Worm (Caenorhabditis elegans) whole organism, young adult: ENCODE data around the gene nhr-111.
A peak's percentile ranks its signal among the peaks of the same experiment; 100 is the strongest.

ENCODE experiments used
- B0035.1 ChIP-seq: sonication (generic microtip); optimal IDR thresholded peaks from 2 replicates; lab custom pipeline; 2016; ENCODE audit warnings: missing genetic modification characterization, mild to moderate bottlenecking, missing compliant biosample characterization, missing genotype, missing genetic modification reagents
- B0336.3 ChIP-seq: fragments of 200-800 bp; sonication (Bioruptor generic); IDR thresholded peaks from 2 replicates; pipeline ENCODE4 v1.3.6; 2022; ENCODE audit warnings: missing genetic modification characterization, missing compliant biosample characterization
- D2030.7 ChIP-seq: fragments of 200-800 bp; sonication (Bioruptor generic); IDR thresholded peaks from 2 replicates; pipeline ENCODE4 v1.3.6; 2022; ENCODE audit warnings: missing genetic modification reagents, missing genetic modification characterization, missing compliant biosample characterization
- F22D6.2 ChIP-seq: sonication (generic microtip); optimal IDR thresholded peaks from 2 replicates; lab custom pipeline; 2016; ENCODE audit warnings: mild to moderate bottlenecking, missing genetic modification characterization, missing compliant biosample characterization
- F23B12.7 ChIP-seq: sonication (generic microtip); optimal IDR thresholded peaks from 2 replicates; lab custom pipeline; 2017; ENCODE audit warnings: missing genetic modification characterization, mild to moderate bottlenecking, missing compliant biosample characterization, antibody characterized with exemption, moderate library complexity; ENCODE audit not compliant: insufficient read depth
- F55B11.4 ChIP-seq: sonication (generic microtip); optimal IDR thresholded peaks from 2 replicates; lab custom pipeline; 2016; ENCODE audit warnings: missing compliant biosample characterization, missing genetic modification characterization, borderline replicate concordance; ENCODE audit not compliant: insufficient read depth
- F57A8.1 ChIP-seq: fragments of 200-800 bp; sonication (Bioruptor generic); optimal IDR thresholded peaks from 2 replicates; lab custom pipeline; 2018; ENCODE audit warnings: mild to moderate bottlenecking, missing genetic modification characterization, moderate library complexity, missing compliant biosample characterization
- T26A5.8 ChIP-seq: sonication (generic microtip); optimal IDR thresholded peaks from 2 replicates; lab custom pipeline; 2016; ENCODE audit warnings: missing genetic modification characterization, missing compliant biosample characterization
- Y67H2A.10 ChIP-seq: fragments of 200-800 bp; sonication (Bioruptor generic); conservative IDR thresholded peaks from 2 replicates; pipeline ENCODE4 v1.3.6; 2022; ENCODE audit warnings: missing genetic modification reagents, missing genetic modification characterization, missing compliant biosample characterization
- Y95B8A.8 ChIP-seq: fragments of 200-800 bp; sonication (Bioruptor generic); IDR thresholded peaks from 2 replicates; pipeline ENCODE4 v1.3.6; 2022; ENCODE audit warnings: missing genetic modification reagents, missing genetic modification characterization, missing compliant biosample characterization
- atf-7 ChIP-seq: sonication (generic microtip); optimal IDR thresholded peaks from 2 replicates; lab custom pipeline; 2017; ENCODE audit warnings: mild to moderate bottlenecking, missing genetic modification characterization, missing compliant biosample characterization
- attf-3 ChIP-seq: fragments of 200-800 bp; sonication (Bioruptor generic); conservative IDR thresholded peaks from 2 replicates; pipeline ENCODE4 v1.3.6; 2022; ENCODE audit warnings: missing genetic modification reagents, missing genetic modification characterization, missing compliant biosample characterization
- bed-1 ChIP-seq: fragments of 200-800 bp; sonication (Bioruptor generic); IDR thresholded peaks from 2 replicates; pipeline ENCODE4 v1.3.6; 2022; ENCODE audit warnings: missing genetic modification reagents, missing genetic modification characterization, missing compliant biosample characterization
- cebp-1 ChIP-seq, 2 experiments: fragments of 200-800 bp in 1 of 2; sonication (Bioruptor generic) in 1 of 2; sonication (generic microtip) in 1 of 2; IDR thresholded peaks in 1 of 2; optimal IDR thresholded peaks in 1 of 2; 2 replicates each; pipeline versions ENCODE4 v1.3.6 to Lab custom; 2017 to 2022; ENCODE audit warnings: missing compliant biosample characterization in 2 of 2, missing genetic modification characterization in 2 of 2, mild to moderate bottlenecking in 1 of 2, missing genetic modification reagents in 1 of 2, moderate library complexity in 1 of 2
- ceh-40 ChIP-seq: fragments of 200-800 bp; sonication (Bioruptor generic); IDR thresholded peaks from 2 replicates; pipeline ENCODE4 v1.3.6; 2022; ENCODE audit warnings: missing genetic modification characterization, missing compliant biosample characterization
- chd-7 ChIP-seq: sonication (generic microtip); optimal IDR thresholded peaks from 2 replicates; lab custom pipeline; 2016; ENCODE audit warnings: mild to moderate bottlenecking, missing genetic modification characterization, moderate library complexity, missing compliant biosample characterization
- egrh-3 ChIP-seq: fragments of 200-800 bp; sonication (Bioruptor generic); IDR thresholded peaks from 2 replicates; pipeline ENCODE4 v1.3.6; 2022; ENCODE audit warnings: missing genetic modification reagents, missing genetic modification characterization, missing compliant biosample characterization
- hlh-12 ChIP-seq: sonication (generic microtip); optimal IDR thresholded peaks from 2 replicates; lab custom pipeline; 2016; ENCODE audit warnings: missing genetic modification characterization, missing compliant biosample characterization
- hmg-1.2 ChIP-seq: fragments of 200-800 bp; sonication (Bioruptor generic); IDR thresholded peaks from 2 replicates; pipeline ENCODE4 v1.3.6; 2022; ENCODE audit warnings: missing genetic modification reagents, missing genetic modification characterization, missing compliant biosample characterization
- hrde-1 ChIP-seq: sonication (generic microtip); optimal IDR thresholded peaks from 2 replicates; lab custom pipeline; 2016; ENCODE audit warnings: missing genetic modification characterization, mild to moderate bottlenecking, missing compliant biosample characterization, moderate library complexity, missing genotype, missing genetic modification reagents, borderline replicate concordance
- hsf-1 ChIP-seq: fragments of 200-800 bp; sonication (Bioruptor generic); IDR thresholded peaks from 2 replicates; pipeline ENCODE4 v1.3.6; 2022; ENCODE audit warnings: missing genetic modification reagents, missing genetic modification characterization, missing compliant biosample characterization
- lin-54 ChIP-seq: fragments of 200-800 bp; sonication (Bioruptor generic); optimal IDR thresholded peaks from 2 replicates; lab custom pipeline; 2018; ENCODE audit warnings: mild to moderate bottlenecking, missing genetic modification characterization, missing compliant biosample characterization
- madf-10 ChIP-seq: sonication (generic microtip); optimal IDR thresholded peaks from 2 replicates; lab custom pipeline; 2016; ENCODE audit warnings: mild to moderate bottlenecking, missing genetic modification characterization, missing compliant biosample characterization
- madf-6 ChIP-seq: fragments of 200-800 bp; sonication (Bioruptor generic); IDR thresholded peaks from 2 replicates; pipeline ENCODE4 v1.3.6; 2022; ENCODE audit warnings: missing genetic modification reagents, missing genetic modification characterization, missing compliant biosample characterization
- mes-4 ChIP-seq: sonication (generic microtip); optimal IDR thresholded peaks from 2 replicates; lab custom pipeline; 2016; ENCODE audit warnings: missing genotype, missing genetic modification characterization, missing compliant biosample characterization
- nfya-2 ChIP-seq: fragments of 200-800 bp; sonication (Bioruptor generic); IDR thresholded peaks from 2 replicates; pipeline ENCODE4 v1.3.6; 2022; ENCODE audit warnings: missing genetic modification reagents, missing genetic modification characterization, missing compliant biosample characterization
- nhr-80 ChIP-seq: sonication (generic microtip); optimal IDR thresholded peaks from 2 replicates; lab custom pipeline; 2016; ENCODE audit warnings: missing genetic modification characterization, missing compliant biosample characterization
- rec-8 ChIP-seq, 2 experiments: sonication (generic microtip); optimal IDR thresholded peaks; 2 replicates each; lab custom pipeline; 2016; ENCODE audit warnings: mild to moderate bottlenecking in 2 of 2, missing genetic modification characterization in 2 of 2, missing genetic modification reagents in 2 of 2, missing genotype in 2 of 2, missing biosample characterization in 1 of 2, missing compliant biosample characterization in 1 of 2, moderate library complexity in 1 of 2
- repo-1 ChIP-seq: sonication (generic microtip); optimal IDR thresholded peaks from 2 replicates; lab custom pipeline; 2017; ENCODE audit warnings: mild to moderate bottlenecking, missing genetic modification characterization, missing compliant biosample characterization
- snpc-3.4 ChIP-seq: sonication (generic microtip); optimal IDR thresholded peaks from 2 replicates; lab custom pipeline; 2017; ENCODE audit warnings: missing genetic modification characterization, mild to moderate bottlenecking, missing compliant biosample characterization, antibody characterized with exemption, moderate library complexity, missing genotype, missing genetic modification reagents
- snpc-4 ChIP-seq, 5 experiments: fragments of 150-350 bp in 1 of 5; sonication (generic microtip) in 4 of 5; optimal IDR thresholded peaks; 2 replicates each; lab custom pipeline; 2014 to 2018; ENCODE audit warnings: missing genetic modification characterization in 5 of 5, missing biosample characterization in 3 of 5, antibody characterized with exemption in 2 of 5, mild to moderate bottlenecking in 2 of 5, missing compliant biosample characterization in 2 of 5, missing genotype in 2 of 5, moderate library complexity in 2 of 5, missing genetic modification reagents in 1 of 5
- sptf-2 ChIP-seq: fragments of 200-800 bp; sonication (Bioruptor generic); optimal IDR thresholded peaks from 2 replicates; lab custom pipeline; 2018; ENCODE audit warnings: mild to moderate bottlenecking, missing genetic modification characterization, missing compliant biosample characterization
- tbx-9 ChIP-seq: sonication (generic microtip); optimal IDR thresholded peaks from 2 replicates; lab custom pipeline; 2016; ENCODE audit warnings: borderline replicate concordance, missing genetic modification characterization, inconsistent platforms, missing compliant biosample characterization
- unc-62 ChIP-seq: fragments of 150-350 bp; optimal IDR thresholded peaks from 2 replicates; lab custom pipeline; 2014; ENCODE audit warnings: missing biosample characterization, missing genetic modification reagents, missing genetic modification characterization
- xnd-1 ChIP-seq: sonication (generic microtip); optimal IDR thresholded peaks from 2 replicates; lab custom pipeline; 2016; ENCODE audit warnings: missing genotype, missing genetic modification reagents, missing genetic modification characterization, missing compliant biosample characterization
- zfh-2 ChIP-seq: fragments of 200-800 bp; sonication (Bioruptor generic); conservative IDR thresholded peaks from 2 replicates; pipeline ENCODE4 v1.3.6; 2022; ENCODE audit warnings: missing genetic modification reagents, missing genetic modification characterization, missing compliant biosample characterization
- ztf-3 ChIP-seq: fragments of 200-800 bp; sonication (Bioruptor generic); optimal IDR thresholded peaks from 2 replicates; lab custom pipeline; 2018; ENCODE audit warnings: mild to moderate bottlenecking, missing genetic modification characterization, missing compliant biosample characterization

The nhr-111 gene

DNA sequence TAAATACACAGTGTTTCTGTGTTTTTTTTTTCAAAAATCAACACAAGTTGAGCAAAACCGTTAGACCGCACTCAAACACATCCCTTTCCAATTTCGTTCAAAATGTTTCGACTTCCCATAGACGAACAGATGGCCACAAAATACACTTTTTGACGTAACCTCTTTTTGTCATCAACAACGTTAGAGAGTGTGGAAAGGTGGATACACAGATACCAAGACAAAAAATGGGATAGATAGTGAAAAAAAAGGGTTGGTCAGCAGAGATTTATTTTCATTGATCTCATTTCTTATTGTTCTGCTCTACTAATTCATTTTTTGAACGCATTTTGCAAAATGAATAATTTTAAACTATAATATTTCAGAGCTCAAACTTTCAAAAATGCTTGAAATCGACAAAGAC is 29.8 kb downstream of the nhr-111 start:
- TF ChIP-seq T26A5.8 (tag; lab: Kevin White, UChicago) = no peak
- no peak for TF ChIP-seq hlh-12
- TF ChIP-seq attf-3 = no peak
- no peak for TF ChIP-seq hsf-1
- TF ChIP-seq ztf-3 (GFP tag; lab: Kevin White, UChicago) = no peak
- no peak for TF ChIP-seq egrh-3
- TF ChIP-seq Y67H2A.10 (GFP tag; lab: Robert Waterston, UW) = no peak
- TF ChIP-seq mes-4 (tag; lab: Kevin White, UChicago) = no peak
- no peak for TF ChIP-seq unc-62
- no peak for TF ChIP-seq snpc-4 (GFP tag; optimal IDR thresholded peaks at IDR 0.05; lab: Kevin White, UChicago)
- no peak for TF ChIP-seq snpc-4 (tag; optimal IDR thresholded peaks at IDR 0.05; lab: Kevin White, UChicago)
- no peak; the same call in 1 of the 2 replicates for TF ChIP-seq hmg-1.2 (GFP tag; lab: Robert Waterston, UW)
- TF ChIP-seq atf-7 (tag; lab: Kevin White, UChicago) = no peak
- no peak for TF ChIP-seq D2030.7
- no peak for TF ChIP-seq B0035.1
- TF ChIP-seq bed-1 (GFP tag; lab: Robert Waterston, UW) = no peak
- no peak for TF ChIP-seq lin-54 (GFP tag; lab: Kevin White, UChicago)
- no peak for TF ChIP-seq snpc-3.4 (tag; lab: Kevin White, UChicago)
- no peak for TF ChIP-seq chd-7
- TF ChIP-seq, all 124 proteins: peak for 0

DNA sequence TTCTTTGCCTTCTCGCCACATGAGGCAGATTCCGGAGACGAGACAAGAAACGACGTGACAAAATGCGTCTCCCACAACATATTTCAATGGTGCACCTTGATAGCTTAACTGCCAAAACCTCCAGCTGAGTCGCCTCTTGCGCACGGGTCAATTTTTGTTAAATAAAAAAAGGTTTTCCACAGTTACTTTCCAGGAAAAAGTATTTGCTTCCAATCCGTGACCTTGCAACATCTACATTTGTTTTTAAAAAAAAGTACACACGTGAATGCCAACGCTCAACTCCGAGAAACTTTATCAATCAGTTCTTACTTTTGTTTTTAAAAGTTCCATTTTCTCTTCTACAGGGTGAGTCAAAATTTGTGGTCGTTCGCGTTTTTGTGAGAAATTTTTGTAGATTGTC is 30.4 kb downstream of the nhr-111 start, which contains the start of gene F22B8.7:
TSS of gene F22B8.7 (plus strand) at position 301 of the 400 bp plus-strand sequence.
- no peak for TF ChIP-seq zfh-2 (GFP tag; lab: Robert Waterston, UW)

DNA sequence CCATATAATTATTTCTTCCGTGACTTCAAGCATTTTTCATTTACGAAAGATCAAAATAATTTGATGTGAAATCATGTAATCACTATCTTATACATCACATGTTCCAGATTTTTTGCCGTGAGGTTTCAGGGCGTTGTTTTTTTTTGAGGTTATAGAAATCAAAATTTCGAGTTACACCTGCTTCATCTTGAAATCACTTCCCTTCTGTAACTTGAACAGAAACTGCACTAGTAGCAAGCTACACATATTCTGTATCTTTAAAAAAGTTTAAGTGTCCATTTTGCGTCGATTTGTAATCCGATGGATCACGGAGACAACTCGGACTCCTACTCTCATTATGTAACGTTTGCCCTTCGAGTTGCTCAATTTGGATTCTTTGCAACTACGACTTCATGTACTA is 34.0 kb downstream of the nhr-111 start, which contains the start of gene F22B8.3:
TSS of gene F22B8.3 (plus strand) at position 301 of the 400 bp plus-strand sequence.
- TF ChIP-seq B0336.3 (no peak), Y95B8A.8 (GFP tag; lab: Robert Waterston, UW) (no peak), ceh-40 (GFP tag; lab: Robert Waterston, UW) (no peak), tbx-9 (tag; lab: Kevin White, UChicago) (no peak), madf-10 (tag; lab: Kevin White, UChicago) (no peak)

DNA sequence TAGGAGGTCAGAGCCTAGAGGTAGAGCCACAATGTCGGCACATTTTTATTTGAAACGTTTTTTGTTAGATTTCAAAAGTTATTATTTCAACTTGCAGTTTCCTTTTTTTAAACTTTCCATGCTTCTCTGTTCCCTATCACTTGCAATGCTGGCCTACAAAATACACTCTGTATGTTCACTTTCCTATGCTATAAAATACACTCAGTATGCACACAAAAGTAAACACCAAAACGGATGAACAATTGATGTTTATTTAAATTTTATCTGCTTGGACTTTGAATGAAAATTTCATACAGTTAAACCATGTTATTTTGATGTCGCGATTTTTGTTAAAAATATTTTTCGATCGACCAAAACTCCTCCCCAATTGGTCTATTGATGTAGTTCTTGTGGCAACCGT is 44.0 kb downstream of the nhr-111 start:
- TF ChIP-seq F55B11.4 = no peak

DNA sequence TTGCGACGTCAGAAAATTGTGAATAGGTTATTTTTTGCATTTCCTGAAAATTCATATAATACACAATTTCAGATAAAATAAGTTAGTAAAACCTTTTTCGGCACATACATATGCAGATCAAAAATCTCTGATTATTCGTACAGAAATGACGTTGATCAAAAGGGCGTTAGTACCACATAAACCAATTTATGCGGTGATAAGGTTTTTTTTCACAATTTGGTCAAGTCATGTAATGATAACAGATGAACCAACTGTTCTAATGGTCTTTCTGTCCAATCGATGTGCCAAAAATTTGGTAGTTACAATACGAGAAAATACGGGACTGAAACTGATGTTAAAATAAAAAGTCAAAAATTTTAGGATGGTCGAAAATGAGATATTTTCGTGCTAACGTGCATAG is 44.6 kb downstream of the nhr-111 start:
- TF ChIP-seq F57A8.1 (GFP tag; lab: Kevin White, UChicago) (no peak), nhr-80 (peak; percentile 34)
- TF ChIP-seq, all 124 proteins: peak for 1

DNA sequence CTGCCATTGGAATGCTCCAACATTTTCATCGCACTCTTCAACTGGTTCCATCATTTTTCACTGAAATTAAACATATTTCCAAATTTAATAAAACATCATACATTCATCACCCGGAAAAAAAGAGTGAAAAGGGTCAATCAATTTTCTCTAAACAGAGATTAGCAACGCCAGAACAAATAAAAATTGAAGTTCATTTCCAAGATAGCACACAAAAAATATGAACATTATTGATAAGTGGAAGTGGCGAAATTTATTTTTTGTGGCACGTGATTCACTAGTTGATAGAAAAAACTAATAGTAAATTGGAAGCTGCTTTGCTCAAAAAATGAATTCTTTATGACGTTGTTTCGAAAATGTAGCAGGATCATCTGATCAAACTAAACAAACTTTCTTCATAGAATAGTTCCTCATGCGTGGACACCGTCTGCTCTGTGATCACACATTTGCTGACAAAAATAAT is 49.4 kb downstream of the nhr-111 start, which contains the start of the genes F14H3.12 and srj-29:
TSS of gene F14H3.12 (minus strand) at position 74 of the 460 bp plus-strand sequence.
TSS of gene srj-29 (plus strand) at position 410 of the 460 bp plus-strand sequence.
- TF ChIP-seq madf-6 (GFP tag; lab: Robert Waterston, UW) (no peak), nfya-2 (GFP tag; lab: Robert Waterston, UW) (no peak), hrde-1 (no peak), ceh-40 (GFP tag; lab: Robert Waterston, UW) (no peak), sptf-2 (no peak), Y67H2A.10 (GFP tag; lab: Robert Waterston, UW) (no peak), tbx-9 (tag; lab: Kevin White, UChicago) (no peak), F22D6.2 (no peak), F23B12.7 (no peak), cebp-1 (GFP tag; IDR thresholded peaks at IDR 0.05; lab: Robert Waterston, UW) (peak; percentile 32; the same call in 1 of the 2 replicates), cebp-1 (tag; optimal IDR thresholded peaks at IDR 0.05; lab: Kevin White, UChicago) (no peak), nhr-80 (peak; percentile 76), repo-1 (tag; lab: Kevin White, UChicago) (no peak), rec-8 (tag; optimal IDR thresholded peaks at IDR 0.05; lab: Kevin White, UChicago) (no peak), xnd-1 (tag; lab: Kevin White, UChicago) (no peak), D2030.7 (no peak), bed-1 (GFP tag; lab: Robert Waterston, UW) (no peak)
